Worm (Caenorhabditis elegans) whole organism, L2 larva: ENCODE data around the gene Y111B2A.21.

Source experiments
- ama-1 ChIP-seq: fragments of 150-350 bp; optimal IDR thresholded peaks from 2 replicates; lab custom pipeline; 2018; ENCODE audit warnings: inconsistent platforms
- ceh-82 ChIP-seq: fragments of 150-350 bp; optimal IDR thresholded peaks from 2 replicates; lab custom pipeline; 2014; ENCODE audit warnings: missing biosample characterization, missing genetic modification characterization
- crh-2 ChIP-seq: sonication (generic microtip); optimal IDR thresholded peaks from 2 replicates; lab custom pipeline; 2017; ENCODE audit warnings: missing biosample characterization, missing genetic modification characterization
- dmd-4 ChIP-seq: sonication (generic microtip); optimal IDR thresholded peaks from 2 replicates; lab custom pipeline; 2017; ENCODE audit warnings: missing biosample characterization, missing genetic modification characterization
- elt-3 ChIP-seq: sonication (generic microtip); optimal IDR thresholded peaks from 2 replicates; lab custom pipeline; 2017; ENCODE audit warnings: missing biosample characterization, missing genetic modification characterization
- lin-39 ChIP-seq: fragments of 150-350 bp; optimal IDR thresholded peaks from 2 replicates; lab custom pipeline; 2014; ENCODE audit warnings: missing biosample characterization, missing genetic modification reagents, missing genetic modification characterization
- lsy-2 ChIP-seq, 2 experiments: fragments of 150-350 bp in 1 of 2; sonication (generic microtip) in 1 of 2; optimal IDR thresholded peaks; 2 replicates each; lab custom pipeline; 2014 to 2017; ENCODE audit warnings: missing biosample characterization in 2 of 2, missing genetic modification characterization in 2 of 2
- mab-5 ChIP-seq: fragments of 150-350 bp; optimal IDR thresholded peaks from 2 replicates; lab custom pipeline; 2014; ENCODE audit warnings: missing biosample characterization, missing genetic modification characterization
- mdl-1 ChIP-seq, 2 experiments: fragments of 150-350 bp in 1 of 2; sonication (generic microtip) in 1 of 2; optimal IDR thresholded peaks; 2 replicates each; lab custom pipeline; 2017; ENCODE audit warnings: missing biosample characterization in 2 of 2, missing genetic modification characterization in 2 of 2
- unc-62 ChIP-seq: fragments of 150-350 bp; optimal IDR thresholded peaks from 2 replicates; lab custom pipeline; 2014; ENCODE audit warnings: missing biosample characterization, missing genetic modification reagents, missing genetic modification characterization

DNA sequence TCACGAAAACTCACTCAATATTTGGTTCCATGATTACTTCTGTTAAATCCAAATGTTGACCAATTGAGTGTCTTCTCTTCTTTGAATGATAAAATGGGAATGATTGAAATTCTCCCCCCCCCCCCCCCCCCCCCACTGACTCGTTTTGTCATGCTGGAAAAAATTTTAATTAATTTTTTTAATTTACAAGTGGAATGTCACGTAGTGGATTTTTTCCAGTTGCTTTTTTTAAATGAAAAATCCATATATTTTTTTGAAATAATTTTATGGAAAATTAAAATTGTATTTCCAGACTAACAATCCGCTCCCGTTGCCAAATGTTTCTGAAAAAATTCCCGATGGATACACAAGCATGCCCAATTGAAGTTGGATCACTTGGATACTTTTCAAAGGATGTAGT is 43.2 kb downstream of the Y111B2A.21 start, which contains the start of gene BE10.1:
- TF ChIP-seq unc-62 (GFP tag; lab: Kevin White, UChicago): no peak
- TF ChIP-seq ceh-82 (tag; lab: Kevin White, UChicago): no peak
- no peak for TF ChIP-seq lin-39
- no peak for TF ChIP-seq mab-5 (tag; lab: Kevin White, UChicago)
- no peak for TF ChIP-seq crh-2 (tag; lab: Kevin White, UChicago)
- TF ChIP-seq ama-1: no peak
- no peak for TF ChIP-seq mdl-1 (tag; optimal IDR thresholded peaks at IDR 0.05; lab: Kevin White, UChicago)
- TF ChIP-seq lsy-2 (tag; optimal IDR thresholded peaks at IDR 0.05; lab: Kevin White, UChicago): no peak
- no peak for TF ChIP-seq dmd-4 (tag; lab: Kevin White, UChicago)
- no peak for TF ChIP-seq elt-3 (tag; lab: Kevin White, UChicago)
